Fruit fly (Drosophila melanogaster): Measurements from ENCODE around the gene CG7326.

Gene CG7326

DNA sequence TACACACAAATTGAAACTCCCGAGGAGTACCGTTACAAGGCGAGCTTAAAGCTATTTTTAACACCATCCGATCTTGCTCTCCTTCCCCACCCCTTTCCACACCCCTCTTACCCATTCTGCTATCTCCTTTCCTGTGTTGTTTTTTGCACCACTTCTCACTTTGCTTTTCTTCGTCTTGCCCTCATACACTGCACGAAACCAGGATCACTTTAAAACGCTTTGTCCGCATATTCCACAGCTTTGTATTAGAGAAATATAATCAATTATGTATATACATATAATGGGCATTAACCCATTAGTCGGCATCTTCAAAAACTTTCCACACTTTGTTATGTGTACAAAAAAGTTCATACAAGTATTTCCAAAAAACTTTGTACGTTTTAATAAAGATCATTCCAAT, 28.1 kb downstream of the CG7326 start:
- TF ChIP-seq Optix (GFP tag; IDR thresholded peaks at IDR 0.05) (no peak), Drgx (GFP tag; IDR thresholded peaks at IDR 0.05) (0 out of 2 replicates have a peak, but pooled peaks have one; percentile 26), CG4328 (GFP tag; optimal IDR thresholded peaks at IDR 0.05) (no peak), crol (GFP tag; IDR thresholded peaks at IDR 0.05) (0 out of 2 replicates have a peak, but pooled peaks have one; percentile 17), CG1233 (GFP tag; optimal IDR thresholded peaks at IDR 0.05) (no peak), sug (tag; optimal IDR thresholded peaks at IDR 0.05) (no peak)

DNA sequence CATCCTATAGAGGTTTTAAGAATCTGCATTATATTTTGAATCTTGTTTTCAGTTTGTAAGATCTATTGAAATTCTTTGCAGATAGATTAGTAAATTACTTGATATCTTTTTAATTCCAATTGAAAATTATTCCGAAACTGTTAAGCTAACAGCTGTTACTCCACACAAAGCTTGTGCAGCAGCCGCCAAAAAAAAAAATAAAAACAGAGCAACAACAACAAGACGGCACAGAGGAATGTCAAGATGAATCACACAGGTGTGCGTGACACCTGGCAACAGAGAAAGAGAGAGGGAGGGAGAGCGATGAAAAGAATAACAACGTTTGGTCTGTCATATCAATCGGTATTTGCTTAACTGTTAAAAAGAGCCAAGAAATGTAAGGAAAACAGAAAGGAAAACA, 28.6 kb downstream of the CG7326 start:
- TF ChIP-seq CG14965 (GFP tag; optimal IDR thresholded peaks at IDR 0.05; ENCODE audit: borderline replicate concordance): no peak
- TF ChIP-seq Blimp-1 (GFP tag; optimal IDR thresholded peaks at IDR 0.05): peak; percentile 3
- no peak for TF ChIP-seq Dbx (GFP tag; IDR thresholded peaks at IDR 0.05)
- TF ChIP-seq Myb (GFP tag; optimal IDR thresholded peaks at IDR 0.05): no peak
- TF ChIP-seq Ets65A (GFP tag): no peak
- no peak for TF ChIP-seq CG5245 (GFP tag; optimal IDR thresholded peaks at IDR 0.05)
- no peak for TF ChIP-seq Kr (GFP tag; optimal IDR thresholded peaks at IDR 0.05)
- TF ChIP-seq CG4360 (GFP tag; IDR thresholded peaks at IDR 0.05): peak; percentile 70
- TF ChIP-seq sd (tag; optimal IDR thresholded peaks at IDR 0.05): peak; percentile 84
- TF ChIP-seq chinmo (GFP tag; IDR thresholded peaks at IDR 0.05; ENCODE audit: partially characterized antibody): 0 out of 4 replicates have a peak, but pooled peaks have one; percentile 51
- TF ChIP-seq CG6254 (GFP tag; optimal IDR thresholded peaks at IDR 0.05): no peak
- TF ChIP-seq Nf-YB (GFP tag; optimal IDR thresholded peaks at IDR 0.05): no peak
- no peak for TF ChIP-seq Dll (GFP tag; IDR thresholded peaks at IDR 0.05; ENCODE audit: partially characterized antibody)
- no peak for TF ChIP-seq HLH3B (GFP tag; IDR thresholded peaks at IDR 0.05)
- no peak for TF ChIP-seq bowl (GFP tag; IDR thresholded peaks at IDR 0.05)
- TF ChIP-seq CG6654 (GFP tag; optimal IDR thresholded peaks at IDR 0.05): no peak
- no peak for TF ChIP-seq tin (GFP tag; optimal IDR thresholded peaks at IDR 0.05)
- TF ChIP-seq hb (GFP tag; IDR thresholded peaks at IDR 0.05; ENCODE audit: partially characterized antibody): no peak
- TF ChIP-seq zen (tag; optimal IDR thresholded peaks at IDR 0.05): no peak
- no peak for TF ChIP-seq Six4 (GFP tag; optimal IDR thresholded peaks at IDR 0.05)
- TF ChIP-seq CG14860 (GFP tag; IDR thresholded peaks at IDR 0.05; ENCODE audit: partially characterized antibody): no peak
- TF ChIP-seq Atf3 (GFP tag; optimal IDR thresholded peaks at IDR 0.05): no peak
- no peak for TF ChIP-seq HmgD (GFP tag; optimal IDR thresholded peaks at IDR 0.05)
- TF ChIP-seq CG15479 (GFP tag; optimal IDR thresholded peaks at IDR 0.05): no peak
- peak; percentile 23 for TF ChIP-seq kah (GFP tag; optimal IDR thresholded peaks at IDR 0.05)
- TF ChIP-seq Meics (GFP tag; optimal IDR thresholded peaks at IDR 0.05): no peak
- TF ChIP-seq ap (GFP tag; IDR thresholded peaks at IDR 0.05): no peak
- peak; percentile 23 for TF ChIP-seq kni (GFP tag; optimal IDR thresholded peaks at IDR 0.05)
- TF ChIP-seq CG15601 (tag; optimal IDR thresholded peaks at IDR 0.05): no peak
- TF ChIP-seq CG13123 (GFP tag; optimal IDR thresholded peaks at IDR 0.05): no peak
- TF ChIP-seq Nf-YA (GFP tag; IDR thresholded peaks at IDR 0.05): no peak
- TF ChIP-seq CG8290 (GFP tag; optimal IDR thresholded peaks at IDR 0.05): no peak
- TF ChIP-seq CG8290 (tag; optimal IDR thresholded peaks at IDR 0.05): no peak
- TF ChIP-seq CG13287 (GFP tag; IDR thresholded peaks at IDR 0.05; ENCODE audit: partially characterized antibody): no peak
- TF ChIP-seq ato (GFP tag; IDR thresholded peaks at IDR 0.05; ENCODE audit: partially characterized antibody): no peak
- TF ChIP-seq Deaf1 (tag; optimal IDR thresholded peaks at IDR 0.05): no peak
- TF ChIP-seq CG11085 (GFP tag; IDR thresholded peaks at IDR 0.05): no peak
- TF ChIP-seq CG3847 (GFP tag; IDR thresholded peaks at IDR 0.05): no peak
